Fruit fly (Drosophila melanogaster): ENCODE data around the gene eco.

The eco gene

DNA sequence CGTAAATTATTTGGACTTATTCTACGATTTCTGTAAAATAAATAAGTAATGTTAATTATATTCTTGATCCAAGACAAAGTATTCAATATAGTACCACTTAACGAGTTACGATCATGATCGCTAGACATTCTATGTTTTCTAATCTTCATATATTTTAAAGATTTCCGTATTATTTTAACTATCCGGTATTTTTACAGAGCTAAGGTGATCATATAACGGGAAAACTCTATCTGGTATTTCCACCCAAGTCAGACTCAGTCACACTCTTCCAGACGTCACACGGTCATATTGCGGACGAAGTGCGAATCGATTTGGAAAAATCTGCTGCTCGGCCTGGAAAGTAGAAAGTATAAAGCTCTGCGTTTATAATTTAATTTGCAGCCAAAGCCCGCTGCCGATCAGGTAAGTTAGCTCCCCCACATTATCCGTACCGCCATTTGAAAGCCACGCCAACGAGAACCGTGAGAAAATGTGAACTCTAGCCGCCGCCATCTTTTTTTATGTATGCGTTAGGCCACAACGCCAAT lies at the start of gene eco, which contains the start of gene lark:
TSS of gene eco (minus strand) at position 125 of the 527 bp plus-strand sequence.
TSS of gene lark (plus strand) at position 51 of the 527 bp plus-strand sequence.
- TF ChIP-seq Myc (optimal IDR thresholded peaks at IDR 0.05) (no peak), psq (optimal IDR thresholded peaks at IDR 0.05) (no peak), h (optimal IDR thresholded peaks at IDR 0.05) (no peak), Sin3A (optimal IDR thresholded peaks at IDR 0.05) (no peak), ttk (optimal IDR thresholded peaks at IDR 0.05) (no peak), insv (optimal IDR thresholded peaks at IDR 0.05) (no peak)

DNA sequence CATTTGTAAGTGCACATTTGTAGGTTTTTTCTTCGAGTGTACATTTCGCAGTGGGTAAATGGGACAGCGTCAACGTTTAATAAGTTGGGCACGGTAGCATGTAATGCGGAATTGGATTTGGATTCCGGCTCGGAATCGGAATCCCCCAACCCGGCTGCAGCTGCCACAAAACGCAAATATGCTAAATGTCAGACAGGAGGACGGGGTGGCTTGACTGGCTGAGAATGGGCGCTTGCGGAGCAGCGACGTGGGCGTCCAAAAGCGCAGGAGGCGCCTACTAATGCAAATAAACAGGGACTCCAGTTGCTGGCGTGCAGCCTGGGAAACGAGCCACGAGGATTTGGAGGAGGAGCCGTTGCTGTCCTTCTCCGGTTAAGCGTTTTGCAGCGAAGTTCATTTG lies 48.7 kb upstream of the eco start, which contains the start of gene CG8564:
TSS of gene CG8564 (minus strand) at position 101 of the 400 bp plus-strand sequence.
- TF ChIP-seq h (optimal IDR thresholded peaks at IDR 0.05): no peak
- TF ChIP-seq insv (optimal IDR thresholded peaks at IDR 0.05): no peak
- TF ChIP-seq Myc (optimal IDR thresholded peaks at IDR 0.05): no peak
- no peak for TF ChIP-seq Sin3A (optimal IDR thresholded peaks at IDR 0.05)
- TF ChIP-seq psq (optimal IDR thresholded peaks at IDR 0.05): no peak
- TF ChIP-seq ttk (optimal IDR thresholded peaks at IDR 0.05): no peak

DNA sequence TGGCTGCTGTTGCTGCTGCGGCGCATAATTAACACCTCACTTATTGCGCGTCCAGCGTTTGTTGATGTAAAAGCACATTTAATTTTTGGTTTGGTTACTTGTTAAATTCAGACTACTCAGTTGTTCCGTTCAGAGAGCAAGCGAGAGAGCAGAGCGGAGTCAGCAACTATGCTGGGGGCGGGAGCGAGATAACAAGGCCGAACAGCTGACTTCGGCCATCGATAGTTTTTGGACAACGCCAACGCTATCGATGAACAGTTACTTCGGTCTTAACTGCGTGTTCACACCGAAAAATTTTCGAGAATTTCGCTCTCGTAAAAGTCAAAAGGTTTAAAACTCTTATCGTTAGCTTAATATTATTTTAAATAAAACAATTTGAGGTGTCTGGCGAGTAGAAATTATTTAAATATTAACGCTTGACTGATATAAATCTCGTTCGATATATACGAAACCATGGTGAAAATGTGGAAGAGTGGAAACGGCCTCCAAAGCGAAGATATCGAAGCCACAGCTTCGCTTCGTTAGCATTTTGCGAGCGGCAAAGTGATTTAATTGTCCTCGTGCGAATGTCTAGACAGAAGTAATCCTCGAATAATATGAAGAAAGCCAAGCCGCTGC lies 42.3 kb upstream of the eco start, which contains the start of the genes SMSr and smid:
TSS of gene SMSr (minus strand) at position 116 of the 618 bp plus-strand sequence.
TSS of gene smid (plus strand) at position 256 of the 618 bp plus-strand sequence.
- TF ChIP-seq ttk (optimal IDR thresholded peaks at IDR 0.05): no peak

dm6 chr3L:7380395-7380794 lies 41.3 kb upstream of the eco start:
- TF ChIP-seq h (optimal IDR thresholded peaks at IDR 0.05) (no peak), insv (optimal IDR thresholded peaks at IDR 0.05) (no peak), Myc (optimal IDR thresholded peaks at IDR 0.05) (no peak), Sin3A (optimal IDR thresholded peaks at IDR 0.05) (no peak)

DNA sequence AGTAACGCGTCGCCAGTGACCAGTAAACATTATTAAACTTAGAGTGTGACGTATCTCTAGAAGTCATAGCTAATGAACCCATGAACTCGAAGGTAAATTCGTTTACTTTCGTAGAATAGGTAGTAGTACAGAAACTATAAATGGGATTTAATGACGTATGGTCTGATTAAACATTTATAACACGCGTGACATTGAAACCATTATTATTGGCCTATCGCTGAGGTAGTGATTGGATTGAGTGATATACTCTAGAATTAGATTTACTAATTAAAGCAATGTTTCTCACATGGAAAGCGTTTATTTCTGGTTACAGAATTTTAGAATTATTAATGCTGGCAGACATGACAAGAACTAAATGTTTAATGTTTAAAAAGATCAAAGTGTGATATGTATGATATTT lies 37.7 kb upstream of the eco start:
- TF ChIP-seq psq (optimal IDR thresholded peaks at IDR 0.05): no peak
- TF ChIP-seq h (optimal IDR thresholded peaks at IDR 0.05): no peak

- TF ChIP-seq Sin3A (optimal IDR thresholded peaks at IDR 0.05) (no peak), ttk (optimal IDR thresholded peaks at IDR 0.05) (no peak), psq (optimal IDR thresholded peaks at IDR 0.05) (no peak), insv (optimal IDR thresholded peaks at IDR 0.05) (no peak), h (optimal IDR thresholded peaks at IDR 0.05) (no peak)
These were observed 37.0 kb upstream of the eco start for dm6 chr3L:7376151-7376550.

DNA sequence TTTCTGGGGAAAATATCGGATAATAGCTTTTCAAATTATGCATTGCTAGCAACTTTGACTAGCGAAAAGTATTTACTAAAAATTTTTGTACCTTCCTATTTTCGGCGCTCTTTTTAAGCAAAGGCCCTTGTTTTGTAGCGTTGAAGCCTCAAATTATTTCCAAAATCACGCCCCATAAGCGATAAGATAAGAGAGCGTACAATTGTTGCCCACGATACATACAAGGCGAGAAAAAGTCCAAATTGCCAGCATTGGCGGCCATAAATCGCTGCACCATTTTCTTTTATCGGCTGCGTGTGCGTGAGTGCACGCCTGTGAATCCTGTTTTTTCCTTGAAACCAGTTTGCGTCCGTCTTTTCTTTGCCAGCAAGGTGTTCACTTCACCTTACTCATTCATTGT lies 32.1 kb upstream of the eco start:
- TF ChIP-seq ttk (optimal IDR thresholded peaks at IDR 0.05) (no peak), insv (optimal IDR thresholded peaks at IDR 0.05) (no peak), Myc (optimal IDR thresholded peaks at IDR 0.05) (no peak), psq (optimal IDR thresholded peaks at IDR 0.05) (no peak), Sin3A (optimal IDR thresholded peaks at IDR 0.05) (no peak), h (optimal IDR thresholded peaks at IDR 0.05) (no peak)

dm6 chr3L:7370231-7370882 lies 31.2 kb upstream of the eco start:
- no peak for TF ChIP-seq insv (optimal IDR thresholded peaks at IDR 0.05)
- TF ChIP-seq h (optimal IDR thresholded peaks at IDR 0.05): no peak
- no peak for TF ChIP-seq Myc (optimal IDR thresholded peaks at IDR 0.05)
- TF ChIP-seq psq (optimal IDR thresholded peaks at IDR 0.05): no peak
- no peak for TF ChIP-seq Sin3A (optimal IDR thresholded peaks at IDR 0.05)
- TF ChIP-seq ttk (optimal IDR thresholded peaks at IDR 0.05): no peak

DNA sequence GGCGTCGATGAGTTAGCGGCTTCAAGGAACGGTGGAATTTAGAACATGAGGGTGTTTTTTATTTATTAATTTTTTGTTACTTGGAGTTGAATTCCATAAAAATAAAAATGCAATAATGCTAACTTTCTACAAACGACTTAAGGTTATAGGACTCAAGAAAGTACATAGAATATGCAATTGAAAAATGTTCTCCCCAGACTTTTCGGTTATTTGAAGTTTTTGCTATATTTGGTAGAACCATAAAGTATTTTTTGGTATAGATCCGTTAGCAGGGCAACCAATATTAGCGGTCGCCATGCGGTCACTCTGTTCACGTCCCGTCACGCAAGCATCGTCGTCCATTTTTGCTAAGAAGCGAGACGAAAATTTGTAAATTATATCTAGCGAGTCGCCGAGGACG lies 30.4 kb upstream of the eco start, which contains the start of gene akirin:
TSS of gene akirin (plus strand) at position 301 of the 400 bp plus-strand sequence.
- TF ChIP-seq h (optimal IDR thresholded peaks at IDR 0.05) (no peak), psq (optimal IDR thresholded peaks at IDR 0.05) (no peak), insv (optimal IDR thresholded peaks at IDR 0.05) (no peak), Myc (optimal IDR thresholded peaks at IDR 0.05) (no peak), ttk (optimal IDR thresholded peaks at IDR 0.05) (no peak), Sin3A (optimal IDR thresholded peaks at IDR 0.05) (no peak)

dm6 chr3L:7368934-7369333 lies 29.8 kb upstream of the eco start, which contains the start of gene Sh3beta:
Gene Sh3beta (minus strand): TSS chr3L:7369260.
- TF ChIP-seq h (optimal IDR thresholded peaks at IDR 0.05) (no peak), Sin3A (optimal IDR thresholded peaks at IDR 0.05) (no peak), ttk (optimal IDR thresholded peaks at IDR 0.05) (no peak), Myc (optimal IDR thresholded peaks at IDR 0.05) (no peak), insv (optimal IDR thresholded peaks at IDR 0.05) (no peak), psq (optimal IDR thresholded peaks at IDR 0.05) (no peak)

- TF ChIP-seq Sin3A (optimal IDR thresholded peaks at IDR 0.05) (no peak), ttk (optimal IDR thresholded peaks at IDR 0.05) (no peak), psq (optimal IDR thresholded peaks at IDR 0.05) (no peak), Myc (optimal IDR thresholded peaks at IDR 0.05) (no peak), insv (optimal IDR thresholded peaks at IDR 0.05) (no peak), h (optimal IDR thresholded peaks at IDR 0.05) (no peak)
These were observed 28.9 kb upstream of the eco start for dm6 chr3L:7367798-7368678.

Data from Kc167 (cell line).